Worm (Caenorhabditis elegans): ENCODE data around the gene srh-147.

- no peak for TF ChIP-seq klf-2 (GFP tag; conservative IDR thresholded peaks at IDR 0.05)
- no peak for TF ChIP-seq flt-1 (GFP tag; IDR thresholded peaks at IDR 0.05)
- TF ChIP-seq T22C8.4 (GFP tag; IDR thresholded peaks at IDR 0.05) = no peak
- no peak for TF ChIP-seq ztf-29 (GFP tag; IDR thresholded peaks at IDR 0.05)
- no peak for TF ChIP-seq med-1 (GFP tag; optimal IDR thresholded peaks at IDR 0.05; ENCODE audit: insufficient read depth)
- no peak for TF ChIP-seq cog-1 (tag; optimal IDR thresholded peaks at IDR 0.05)
- TF ChIP-seq tab-1 (GFP tag; IDR thresholded peaks at IDR 0.05) = no peak
Measured at ce11 chrV:15891761-15892160, 41.6 kb upstream of the srh-147 start, which contains the start of gene T06C12.12.
